Worm (Caenorhabditis elegans) whole organism, mixed stage, embryonic: ENCODE results near the gene K09C4.10.

ENCODE experiments used
- ces-1 ChIP-seq: fragments of 150-350 bp; optimal IDR thresholded peaks from 2 replicates; lab custom pipeline; 2014; ENCODE audit warnings: missing biosample characterization, missing genetic modification reagents, missing genetic modification characterization
- cnd-1 ChIP-seq: fragments of 200-800 bp; sonication (Bioruptor generic); optimal IDR thresholded peaks from 2 replicates; lab custom pipeline; 2018; ENCODE audit warnings: mild to moderate bottlenecking, missing genetic modification characterization, missing compliant biosample characterization
- elt-3 ChIP-seq: fragments of 150-350 bp; optimal IDR thresholded peaks from 2 replicates; lab custom pipeline; 2014; ENCODE audit warnings: missing biosample characterization, missing genetic modification characterization
- mep-1 ChIP-seq: fragments of 150-350 bp; optimal IDR thresholded peaks from 2 replicates; lab custom pipeline; 2017; ENCODE audit warnings: missing biosample characterization, missing genetic modification reagents, missing genetic modification characterization, inconsistent platforms
- nhr-12 ChIP-seq: fragments of 150-350 bp; optimal IDR thresholded peaks from 2 replicates; lab custom pipeline; 2014; ENCODE audit warnings: missing biosample characterization, missing genetic modification characterization
- nhr-237 ChIP-seq: fragments of 150-350 bp; optimal IDR thresholded peaks from 2 replicates; lab custom pipeline; 2014; ENCODE audit warnings: missing biosample characterization, missing genetic modification characterization
- nhr-76 ChIP-seq: sonication (generic microtip); optimal IDR thresholded peaks from 2 replicates; lab custom pipeline; 2017; ENCODE audit warnings: missing biosample characterization, missing genetic modification characterization
- pha-4 ChIP-seq: fragments of 150-350 bp; optimal IDR thresholded peaks from 2 replicates; lab custom pipeline; 2018; ENCODE audit warnings: missing biosample characterization, missing genetic modification reagents, missing genetic modification characterization
- unc-62 ChIP-seq: fragments of 150-350 bp; optimal IDR thresholded peaks from 2 replicates; lab custom pipeline; 2014; ENCODE audit warnings: missing biosample characterization, missing genetic modification reagents, missing genetic modification characterization
- ztf-11 ChIP-seq: fragments of 150-350 bp; optimal IDR thresholded peaks from 2 replicates; lab custom pipeline; 2014; ENCODE audit warnings: missing biosample characterization, missing genetic modification characterization

DNA sequence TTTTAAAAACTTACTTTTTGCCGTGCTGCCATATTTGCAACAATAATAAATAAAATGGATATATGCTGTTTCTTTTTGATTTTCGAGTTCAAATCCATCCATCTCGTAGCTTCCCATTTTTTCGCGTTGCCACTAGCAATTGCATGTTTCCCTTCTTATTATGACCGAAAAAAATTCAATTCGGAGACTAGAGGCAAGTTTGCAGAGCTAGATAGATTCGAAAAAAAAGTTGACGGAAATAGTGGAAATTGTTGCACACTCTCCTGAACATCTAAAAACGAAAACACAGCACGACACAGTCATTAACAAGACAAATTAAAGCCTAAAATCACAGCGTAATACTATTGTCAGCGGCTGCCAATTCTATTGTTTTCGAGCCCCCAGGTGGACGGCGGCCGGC is 46.1 kb upstream of the K09C4.10 start, which contains the start of gene F11D5.6:
- TF ChIP-seq ces-1 (no peak), unc-62 (no peak), nhr-12 (tag; lab: Kevin White, UChicago) (no peak), nhr-76 (tag; lab: Kevin White, UChicago) (no peak), mep-1 (tag; lab: Kevin White, UChicago) (no peak), pha-4 (tag; lab: Kevin White, UChicago) (no peak), nhr-237 (tag; lab: Kevin White, UChicago) (no peak), elt-3 (tag; lab: Kevin White, UChicago) (no peak), cnd-1 (tag; lab: Kevin White, UChicago) (no peak), ztf-11 (no peak)
